Worm (Caenorhabditis elegans): ENCODE data around the gene ncap-1.

- TF ChIP-seq W03F9.2 (tag; optimal IDR thresholded peaks at IDR 0.05) (no peak), him-1 (tag; optimal IDR thresholded peaks at IDR 0.05) (no peak), dao-5 (tag; optimal IDR thresholded peaks at IDR 0.05) (no peak)
These were observed 10.7 kb upstream of the ncap-1 start for ce11 chrII:2929846-2930245.

All from whole organism, L4/young adult.